Fruit fly (Drosophila melanogaster): Measurements from ENCODE around the gene Arl2.

DNA sequence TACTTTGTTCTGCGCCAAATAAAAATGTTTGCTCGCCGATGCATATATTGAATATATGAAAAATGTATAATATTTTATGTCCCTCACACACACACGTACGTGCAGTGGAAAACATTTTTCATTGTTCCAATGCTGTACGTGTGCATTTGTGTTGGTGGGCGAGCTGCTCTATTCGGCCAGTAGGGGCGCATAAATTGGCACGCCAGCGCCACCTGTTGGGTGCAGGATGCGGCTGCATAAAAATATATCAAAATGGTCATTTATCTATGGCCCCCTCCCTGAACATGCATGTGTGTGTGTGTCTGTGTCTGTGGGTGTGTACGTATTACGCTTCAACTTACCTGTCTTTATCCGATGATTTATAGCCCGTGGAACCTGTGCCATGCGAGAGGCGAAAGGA, 48.7 kb downstream of the Arl2 start:
- TF ChIP-seq CG4282 (GFP tag; optimal IDR thresholded peaks at IDR 0.05) (no peak), pan (optimal IDR thresholded peaks at IDR 0.05) (no peak), pan (GFP tag; optimal IDR thresholded peaks at IDR 0.05 in 1 of 2, IDR thresholded peaks at IDR 0.05 in 1 of 2) (no peak), C15 (GFP tag; IDR thresholded peaks at IDR 0.05) (no peak), Optix (GFP tag; IDR thresholded peaks at IDR 0.05) (no peak), Gsc (GFP tag; IDR thresholded peaks at IDR 0.05) (no peak)

Data from whole organism, embryonic.